Worm (Caenorhabditis elegans) whole organism, L1 larva: ENCODE measurements around the gene gpa-6.

Experiments
- ama-1 ChIP-seq: fragments of 150-350 bp; optimal IDR thresholded peaks from 2 replicates; lab custom pipeline; 2014
- ceh-82 ChIP-seq, 3 experiments: fragments of 150-350 bp in 1 of 3; sonication (generic microtip) in 2 of 3; optimal IDR thresholded peaks; 2 replicates each; lab custom pipeline; 2014 to 2017; ENCODE audit warnings: missing biosample characterization in 3 of 3, missing genetic modification characterization in 3 of 3
- efl-1 ChIP-seq, 4 experiments: fragments of 150-350 bp; optimal IDR thresholded peaks in 3 of 4; peaks in 1 of 4; 1 replicate in 1 of 4; 2 replicates in 3 of 4; lab custom pipeline; 2014; ENCODE audit warnings: missing biosample characterization in 2 of 4, missing genetic modification characterization in 2 of 4, missing genetic modification reagents in 2 of 4
- fkh-4 ChIP-seq: sonication (generic microtip); optimal IDR thresholded peaks from 2 replicates; lab custom pipeline; 2016; ENCODE audit warnings: missing compliant biosample characterization, missing genetic modification characterization, borderline replicate concordance
- fos-1 ChIP-seq: fragments of 150-350 bp; optimal IDR thresholded peaks from 2 replicates; lab custom pipeline; 2014; ENCODE audit warnings: missing biosample characterization, missing genetic modification characterization
- lin-13 ChIP-seq: fragments of 150-350 bp; optimal IDR thresholded peaks from 2 replicates; lab custom pipeline; 2014; ENCODE audit warnings: missing biosample characterization, missing genetic modification reagents, missing genetic modification characterization
- lin-14 ChIP-seq: fragments of 200-800 bp; sonication (Bioruptor generic); optimal IDR thresholded peaks from 2 replicates; lab custom pipeline; 2018; ENCODE audit warnings: mild to moderate bottlenecking, missing genetic modification characterization, moderate library complexity, missing compliant biosample characterization
- mdl-1 ChIP-seq, 2 experiments: fragments of 150-350 bp; optimal IDR thresholded peaks; 2 replicates each; lab custom pipeline; 2014 to 2017; ENCODE audit warnings: missing biosample characterization in 2 of 2, missing genetic modification characterization in 2 of 2, inconsistent platforms in 1 of 2
- nhr-19 ChIP-seq: fragments of 200-800 bp; sonication (Bioruptor generic); conservative IDR thresholded peaks from 2 replicates; pipeline ENCODE4 v1.3.6; 2022; ENCODE audit warnings: missing genetic modification characterization, missing compliant biosample characterization
- nhr-237 ChIP-seq: fragments of 150-350 bp; optimal IDR thresholded peaks from 2 replicates; lab custom pipeline; 2014; ENCODE audit warnings: missing biosample characterization, missing genetic modification characterization
- nhr-90 ChIP-seq: sonication (generic microtip); optimal IDR thresholded peaks from 2 replicates; lab custom pipeline; 2016; ENCODE audit warnings: mild to moderate bottlenecking, missing genetic modification characterization, missing compliant biosample characterization; ENCODE audit not compliant: poor library complexity
- sox-4 ChIP-seq: sonication (generic microtip); optimal IDR thresholded peaks from 2 replicates; lab custom pipeline; 2016; ENCODE audit warnings: missing genetic modification characterization, missing compliant biosample characterization
- tbx-2 ChIP-seq: sonication (generic microtip); optimal IDR thresholded peaks from 2 replicates; lab custom pipeline; 2016; ENCODE audit warnings: missing genetic modification characterization, missing compliant biosample characterization
- unc-30 ChIP-seq: sonication (generic microtip); optimal IDR thresholded peaks from 2 replicates; lab custom pipeline; 2017; ENCODE audit warnings: missing biosample characterization, missing genetic modification characterization

DNA sequence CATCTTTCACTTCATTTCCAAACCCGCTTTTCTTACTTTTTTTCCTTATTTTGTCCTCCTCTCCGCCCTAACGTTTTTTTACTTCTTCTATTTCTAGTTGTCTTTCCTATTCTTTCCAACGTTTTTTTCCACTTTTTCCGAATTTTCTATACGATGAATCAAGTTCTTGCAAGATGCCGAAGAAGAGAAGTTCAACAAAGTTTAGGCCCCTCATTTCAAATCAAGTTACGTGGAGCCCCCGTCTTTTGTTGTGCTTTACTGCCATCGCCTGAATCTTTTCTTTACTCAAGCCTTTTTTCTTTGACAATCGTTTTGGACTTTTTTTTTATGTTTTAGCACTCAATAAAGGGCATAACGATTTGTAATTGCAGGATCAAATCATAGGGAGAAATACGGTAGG is 10.4 kb downstream of the gpa-6 start, which contains the start of gene unc-9:
- TF ChIP-seq unc-30 (tag; lab: Kevin White, UChicago) (no peak), tbx-2 (tag; lab: Kevin White, UChicago) (no peak), efl-1 (optimal IDR thresholded peaks at IDR 0.05; lab: Kevin White, UChicago) (no peak), efl-1 (GFP tag; optimal IDR thresholded peaks at IDR 0.05 in 1 of 2; lab: Kevin White, UChicago) (no peak), nhr-237 (tag; lab: Kevin White, UChicago) (no peak), ama-1 (lab: Kevin White, UChicago) (no peak), lin-13 (GFP tag; lab: Kevin White, UChicago) (no peak), fos-1 (tag; lab: Kevin White, UChicago) (no peak), nhr-90 (tag; lab: Kevin White, UChicago) (no peak), fkh-4 (no peak), lin-14 (peak; percentile 54), ceh-82 (tag; optimal IDR thresholded peaks at IDR 0.05; lab: Kevin White, UChicago) (no peak), nhr-19 (no peak), mdl-1 (tag; optimal IDR thresholded peaks at IDR 0.05; lab: Kevin White, UChicago) (no peak), sox-4 (tag; lab: Kevin White, UChicago) (no peak)
